Fruit fly (Drosophila melanogaster) whole organism, adult: ENCODE results near the gene mRpL46.

Experiments
- CG11617 ChIP-seq: fragments of 200-800 bp; sonication (Bioruptor generic); optimal IDR thresholded peaks from 2 replicates; lab custom pipeline; 2017; ENCODE audit warnings: mild to moderate bottlenecking, missing biosample characterization, missing genetic modification reagents, missing genetic modification characterization
- CG12768 ChIP-seq: fragments of 200-800 bp; sonication (Bioruptor generic); optimal IDR thresholded peaks from 2 replicates; lab custom pipeline; 2017; ENCODE audit warnings: missing biosample characterization, missing genetic modification characterization, mild to moderate bottlenecking, moderate library complexity, missing genetic modification reagents
- CG14711 ChIP-seq: fragments of 200-800 bp; sonication (Bioruptor generic); optimal IDR thresholded peaks from 2 replicates; lab custom pipeline; 2018; ENCODE audit warnings: missing biosample characterization, mild to moderate bottlenecking, missing genetic modification characterization, moderate library complexity
- CG1620 ChIP-seq: fragments of 200-800 bp; sonication (Bioruptor generic); optimal IDR thresholded peaks from 2 replicates; lab custom pipeline; 2016; ENCODE audit warnings: missing biosample characterization, missing genetic modification characterization
- CG33017 ChIP-seq: fragments of 200-800 bp; sonication (Bioruptor generic); optimal IDR thresholded peaks from 2 replicates; lab custom pipeline; 2018; ENCODE audit warnings: missing biosample characterization, mild to moderate bottlenecking, missing genetic modification characterization, moderate library complexity
- CG5204 ChIP-seq: fragments of 200-800 bp; sonication (Bioruptor generic); optimal IDR thresholded peaks from 2 replicates; lab custom pipeline; 2016; ENCODE audit warnings: missing biosample characterization, missing genetic modification characterization
- CG7045 ChIP-seq: fragments of 200-800 bp; sonication (Bioruptor generic); optimal IDR thresholded peaks from 2 replicates; lab custom pipeline; 2017; ENCODE audit warnings: missing biosample characterization, mild to moderate bottlenecking, missing genetic modification characterization
- CG7101 ChIP-seq: fragments of 200-800 bp; sonication (Bioruptor generic); optimal IDR thresholded peaks from 2 replicates; lab custom pipeline; 2018; ENCODE audit warnings: missing biosample characterization, mild to moderate bottlenecking, missing genetic modification characterization, moderate library complexity
- Clk ChIP-seq: fragments of 200-800 bp; sonication (Bioruptor generic); optimal IDR thresholded peaks from 2 replicates; lab custom pipeline; 2017; ENCODE audit warnings: missing biosample characterization, missing genetic modification characterization
- Crg-1 ChIP-seq: fragments of 200-800 bp; sonication (Bioruptor generic); optimal IDR thresholded peaks from 2 replicates; lab custom pipeline; 2016; ENCODE audit warnings: missing biosample characterization, missing genetic modification characterization
- Hr96 ChIP-seq: fragments of 200-800 bp; sonication (Bioruptor generic); optimal IDR thresholded peaks from 2 replicates; lab custom pipeline; 2016; ENCODE audit warnings: missing biosample characterization, missing genetic modification characterization
- Mnt ChIP-seq: fragments of 200-800 bp; sonication (Bioruptor generic); optimal IDR thresholded peaks from 2 replicates; lab custom pipeline; 2016; ENCODE audit warnings: missing biosample characterization, mild to moderate bottlenecking, missing genetic modification characterization
- bab1 ChIP-seq: fragments of 200-800 bp; sonication (Bioruptor generic); optimal IDR thresholded peaks from 3 replicates; lab custom pipeline; 2019; ENCODE audit warnings: missing biosample characterization, mild to moderate bottlenecking, missing genetic modification characterization, moderate library complexity
- cic ChIP-seq: fragments of 200-800 bp; sonication (Bioruptor generic); optimal IDR thresholded peaks from 2 replicates; lab custom pipeline; 2017; ENCODE audit warnings: missing biosample characterization, mild to moderate bottlenecking, missing genetic modification characterization, moderate library complexity
- cnc ChIP-seq, 2 experiments: fragments of >200 bp; optimal IDR thresholded peaks; 2 replicates each; lab custom pipeline; 2017
- kay ChIP-seq: fragments of 200-800 bp; sonication (Bioruptor generic); peaks from one replicate; lab custom pipeline; 2016; ENCODE audit warnings: missing biosample characterization, missing genetic modification characterization, borderline replicate concordance
- ovo ChIP-seq: fragments of 200-800 bp; sonication (Bioruptor generic); optimal IDR thresholded peaks from 2 replicates; lab custom pipeline; 2016; ENCODE audit warnings: missing biosample characterization, missing genetic modification characterization
- pad ChIP-seq: fragments of 200-800 bp; sonication (Bioruptor generic); optimal IDR thresholded peaks from 3 replicates; lab custom pipeline; 2017; ENCODE audit warnings: missing biosample characterization, missing genetic modification characterization, mild to moderate bottlenecking, moderate library complexity, missing genetic modification reagents
- tj ChIP-seq: fragments of 200-800 bp; sonication (Bioruptor generic); optimal IDR thresholded peaks from 3 replicates; lab custom pipeline; 2017; ENCODE audit warnings: missing biosample characterization, mild to moderate bottlenecking, missing genetic modification characterization, moderate library complexity
- toe ChIP-seq: fragments of 200-800 bp; sonication (Bioruptor generic); optimal IDR thresholded peaks from 2 replicates; lab custom pipeline; 2016; ENCODE audit warnings: missing biosample characterization, missing genetic modification characterization

Gene mRpL46

DNA sequence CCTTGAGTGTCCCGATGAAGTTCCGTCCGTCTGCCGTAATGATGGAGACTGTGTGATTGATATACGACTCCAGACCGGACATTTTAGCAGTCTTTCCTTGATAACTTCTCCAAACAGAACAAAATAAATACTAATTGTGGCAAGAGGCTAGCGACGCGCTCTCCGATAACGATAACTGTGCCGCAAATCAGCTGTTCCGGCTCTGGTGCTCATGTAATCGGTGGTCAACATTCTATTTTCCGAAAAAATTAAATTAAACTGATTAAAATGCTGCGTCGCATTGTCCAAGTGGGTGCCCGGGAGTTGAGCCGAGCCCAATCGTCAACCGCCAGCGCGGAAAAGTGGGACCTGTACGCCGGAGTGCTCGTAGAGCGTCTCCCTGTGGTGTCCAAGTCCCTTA is at the start of gene mRpL46, which contains the start of gene CG2021:
mRpL46 (plus strand) TSS at position 191 of the 400 bp plus-strand sequence.
CG2021 (minus strand) TSS at position 163 of the 400 bp plus-strand sequence.
- TF ChIP-seq ovo (GFP tag; lab: Kevin White, UChicago) (no peak), cnc (optimal IDR thresholded peaks at IDR 0.05; lab: Kevin White, UChicago) (no peak), Mnt (GFP tag; lab: Kevin White, UChicago) (no peak), bab1 (GFP tag; lab: Kevin White, UChicago) (no peak), CG12768 (GFP tag; lab: Kevin White, UChicago) (no peak), CG7101 (tag; lab: Kevin White, UChicago) (no peak), pad (GFP tag; lab: Kevin White, UChicago) (no peak), Hr96 (no peak), Clk (no peak), toe (GFP tag; lab: Kevin White, UChicago) (no peak), CG7045 (GFP tag; lab: Kevin White, UChicago) (no peak), kay (GFP tag; lab: Kevin White, UChicago) (no peak), CG33017 (tag; lab: Kevin White, UChicago) (no peak)

DNA sequence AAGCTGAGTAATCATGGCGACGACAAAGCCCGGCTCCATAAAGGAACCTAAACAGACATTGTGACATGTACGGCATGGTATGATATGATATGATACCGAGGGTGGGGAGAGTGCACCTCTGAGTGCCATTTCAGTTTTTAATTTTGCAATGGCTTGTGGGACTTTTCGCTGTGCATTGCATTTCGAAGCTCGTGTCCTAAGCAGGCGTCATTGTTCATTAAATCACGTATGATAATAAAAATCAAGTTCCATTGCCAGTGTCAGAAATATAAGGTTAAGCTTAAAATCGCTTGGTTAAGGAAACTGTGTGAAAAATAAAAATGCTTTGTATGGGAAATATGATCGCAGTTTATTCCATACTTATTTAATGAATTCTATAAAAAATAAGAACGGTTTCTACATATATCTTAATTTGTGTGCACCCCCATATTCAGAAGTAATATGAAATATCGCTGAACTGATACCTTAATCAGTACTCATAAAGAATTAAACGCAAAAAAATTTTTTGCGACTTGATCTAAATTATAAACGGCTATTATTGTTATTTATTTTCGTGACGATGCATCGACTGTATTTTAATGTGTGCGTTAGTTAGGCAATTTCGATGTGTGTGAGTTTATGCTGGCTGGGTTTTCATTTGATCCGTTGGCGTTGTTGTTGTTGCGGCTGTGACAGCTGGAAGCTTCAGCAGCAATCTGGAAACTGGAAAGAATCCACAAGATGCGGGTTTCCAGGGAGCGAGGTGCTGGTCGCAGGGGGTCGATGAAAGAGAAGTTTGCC is 47.7 kb upstream of the mRpL46 start:
- TF ChIP-seq CG12768 (GFP tag; lab: Kevin White, UChicago) (no peak), CG5204 (GFP tag; lab: Kevin White, UChicago) (no peak), ovo (GFP tag; lab: Kevin White, UChicago) (no peak), CG7045 (GFP tag; lab: Kevin White, UChicago) (no peak), Clk (no peak), CG11617 (no peak), tj (GFP tag; lab: Kevin White, UChicago) (peak; percentile 93), bab1 (GFP tag; lab: Kevin White, UChicago) (peak; percentile 19), CG7101 (tag; lab: Kevin White, UChicago) (no peak), Crg-1 (GFP tag; lab: Kevin White, UChicago) (no peak), pad (GFP tag; lab: Kevin White, UChicago) (no peak), kay (GFP tag; lab: Kevin White, UChicago) (peak; percentile 85)

dm6 chr3L:1730160-1730595 is 47.1 kb upstream of the mRpL46 start:
- TF ChIP-seq CG7101 (tag; lab: Kevin White, UChicago): no peak
- no peak for TF ChIP-seq cnc (optimal IDR thresholded peaks at IDR 0.05; lab: Kevin White, UChicago)
- peak; percentile 39 for TF ChIP-seq ovo (GFP tag; lab: Kevin White, UChicago)
- TF ChIP-seq CG12768 (GFP tag; lab: Kevin White, UChicago): peak; percentile 15
- TF ChIP-seq CG5204 (GFP tag; lab: Kevin White, UChicago): no peak
- no peak for TF ChIP-seq Hr96

DNA sequence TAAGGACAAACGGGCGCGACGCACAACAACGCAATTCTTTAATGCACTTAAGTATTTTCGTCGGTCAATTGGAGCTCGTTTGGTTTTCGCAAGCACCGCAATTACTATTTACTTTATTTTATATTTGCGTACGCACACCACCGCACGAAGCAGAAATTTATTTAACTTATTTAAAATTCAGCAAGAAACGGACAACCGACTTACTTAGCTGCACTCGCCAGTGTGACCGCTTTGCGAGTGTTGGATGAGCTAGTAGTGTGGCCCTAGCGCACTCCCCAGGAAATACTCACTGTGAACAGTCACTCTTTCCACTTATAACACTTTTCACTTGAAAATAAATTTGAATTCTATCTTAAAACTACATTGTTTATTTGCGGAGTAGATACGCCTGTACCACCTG is 46.4 kb upstream of the mRpL46 start, which contains the start of gene drpr:
drpr (minus strand) TSS at position 235 of the 400 bp plus-strand sequence.
- TF ChIP-seq CG1620 (GFP tag; lab: Kevin White, UChicago): peak; percentile 31
- no peak for TF ChIP-seq cnc (optimal IDR thresholded peaks at IDR 0.05; lab: Kevin White, UChicago)
- no peak for TF ChIP-seq ovo (GFP tag; lab: Kevin White, UChicago)
- TF ChIP-seq pad (GFP tag; lab: Kevin White, UChicago): no peak
- TF ChIP-seq Hr96: no peak
- peak; percentile 23 for TF ChIP-seq CG12768 (GFP tag; lab: Kevin White, UChicago)
- no peak for TF ChIP-seq Clk
- no peak for TF ChIP-seq kay (GFP tag; lab: Kevin White, UChicago)
- TF ChIP-seq CG7045 (GFP tag; lab: Kevin White, UChicago): no peak
- peak; percentile 45 for TF ChIP-seq bab1 (GFP tag; lab: Kevin White, UChicago)
- TF ChIP-seq Crg-1 (GFP tag; lab: Kevin White, UChicago): peak; percentile 36
- no peak for TF ChIP-seq CG33017 (tag; lab: Kevin White, UChicago)
- peak; percentile 69 for TF ChIP-seq tj (GFP tag; lab: Kevin White, UChicago)
- peak; percentile 21 for TF ChIP-seq CG11617
- peak; percentile 31 for TF ChIP-seq toe (GFP tag; lab: Kevin White, UChicago)
- peak; percentile 18 for TF ChIP-seq CG14711 (tag; lab: Kevin White, UChicago)
- peak; percentile 37 for TF ChIP-seq cic (GFP tag; lab: Kevin White, UChicago)
- no peak for TF ChIP-seq CG5204 (GFP tag; lab: Kevin White, UChicago)
- TF ChIP-seq CG7101 (tag; lab: Kevin White, UChicago): peak; percentile 44
- peak; percentile 22 for TF ChIP-seq Mnt (GFP tag; lab: Kevin White, UChicago)

DNA sequence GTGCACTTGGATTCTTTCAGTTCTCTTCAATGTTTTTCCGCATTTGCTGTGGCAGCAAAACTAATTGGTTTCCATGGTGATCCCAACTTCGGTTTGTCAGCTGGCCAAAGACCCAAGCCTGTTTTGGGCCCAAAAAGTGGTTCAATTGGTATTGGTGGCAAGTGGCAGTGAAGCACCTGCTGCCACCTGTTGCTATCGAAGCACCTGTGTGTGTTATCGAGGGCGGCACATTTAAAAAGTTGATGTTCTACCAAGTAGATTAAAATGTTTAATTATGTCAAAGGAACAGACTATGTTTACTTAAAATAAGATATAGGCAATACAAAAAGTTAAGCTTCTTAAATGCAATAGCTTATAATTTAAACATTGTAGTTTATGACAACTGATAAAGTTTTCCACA is 41.6 kb upstream of the mRpL46 start, which contains the start of gene Oseg4:
Oseg4 (minus strand) TSS at position 165 of the 400 bp plus-strand sequence.
- TF ChIP-seq Clk (no peak), CG11617 (no peak), Crg-1 (GFP tag; lab: Kevin White, UChicago) (no peak), bab1 (GFP tag; lab: Kevin White, UChicago) (no peak), tj (GFP tag; lab: Kevin White, UChicago) (no peak), Hr96 (no peak), CG5204 (GFP tag; lab: Kevin White, UChicago) (no peak), cic (GFP tag; lab: Kevin White, UChicago) (no peak), CG12768 (GFP tag; lab: Kevin White, UChicago) (no peak)

DNA sequence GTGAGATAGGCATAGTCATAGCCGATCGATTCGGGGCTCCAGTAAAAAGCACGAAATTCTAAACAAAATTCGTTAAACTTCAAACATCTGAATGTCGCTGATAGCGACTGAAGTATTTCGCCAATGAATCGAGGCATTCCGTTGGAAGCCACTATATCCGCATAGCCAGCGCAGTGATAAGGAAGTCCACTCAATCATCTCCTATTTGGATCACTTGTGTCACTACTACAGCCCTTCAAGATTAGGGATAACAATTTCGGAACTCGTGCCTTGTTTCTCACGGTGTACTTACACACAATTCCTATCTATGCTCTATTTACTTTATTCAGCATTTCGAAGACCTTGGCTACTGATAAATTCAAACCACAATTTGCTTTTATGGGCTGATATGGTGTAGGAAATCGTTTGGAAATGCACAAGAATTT is 39.3 kb upstream of the mRpL46 start, which contains the start of gene PIG-Wb:
PIG-Wb (minus strand) TSS at position 209 of the 425 bp plus-strand sequence.
- TF ChIP-seq ovo (GFP tag; lab: Kevin White, UChicago) (no peak), CG12768 (GFP tag; lab: Kevin White, UChicago) (peak; percentile 25), cic (GFP tag; lab: Kevin White, UChicago) (peak; percentile 41)
